Worm (Caenorhabditis elegans) whole organism, young adult: ENCODE results near the gene rpia-1.

Experiments
- B0035.1 ChIP-seq: sonication (generic microtip); optimal IDR thresholded peaks from 2 replicates; lab custom pipeline; 2016; ENCODE audit warnings: missing genetic modification characterization, mild to moderate bottlenecking, missing compliant biosample characterization, missing genotype, missing genetic modification reagents
- D2030.7 ChIP-seq: fragments of 200-800 bp; sonication (Bioruptor generic); IDR thresholded peaks from 2 replicates; pipeline ENCODE4 v1.3.6; 2022; ENCODE audit warnings: missing genetic modification reagents, missing genetic modification characterization, missing compliant biosample characterization
- F22D6.2 ChIP-seq: sonication (generic microtip); optimal IDR thresholded peaks from 2 replicates; lab custom pipeline; 2016; ENCODE audit warnings: mild to moderate bottlenecking, missing genetic modification characterization, missing compliant biosample characterization
- F33H1.4 ChIP-seq: fragments of 200-800 bp; sonication (Bioruptor generic); IDR thresholded peaks from 2 replicates; pipeline ENCODE4 v1.3.6; 2022; ENCODE audit warnings: missing genetic modification reagents, missing genetic modification characterization, missing compliant biosample characterization
- F49E8.2 ChIP-seq: sonication (generic microtip); optimal IDR thresholded peaks from 3 replicates; lab custom pipeline; 2017; ENCODE audit warnings: missing genetic modification characterization, mild to moderate bottlenecking, missing compliant biosample characterization, antibody characterized with exemption, moderate library complexity; ENCODE audit not compliant: insufficient read depth
- F57C9.4 ChIP-seq: sonication (generic microtip); optimal IDR thresholded peaks from 2 replicates; lab custom pipeline; 2017; ENCODE audit warnings: mild to moderate bottlenecking, missing genetic modification characterization, missing compliant biosample characterization
- K12H6.12 ChIP-seq: fragments of 200-800 bp; sonication (Bioruptor generic); optimal IDR thresholded peaks from 2 replicates; lab custom pipeline; 2018; ENCODE audit warnings: mild to moderate bottlenecking, missing genetic modification characterization, missing compliant biosample characterization
- Y53F4B.3 ChIP-seq: fragments of 200-800 bp; sonication (Bioruptor generic); IDR thresholded peaks from 2 replicates; pipeline ENCODE4 v1.3.6; 2022; ENCODE audit warnings: missing genetic modification reagents, missing genetic modification characterization, missing compliant biosample characterization
- Y67H2A.10 ChIP-seq: fragments of 200-800 bp; sonication (Bioruptor generic); conservative IDR thresholded peaks from 2 replicates; pipeline ENCODE4 v1.3.6; 2022; ENCODE audit warnings: missing genetic modification reagents, missing genetic modification characterization, missing compliant biosample characterization
- ZK185.1 ChIP-seq: sonication (generic microtip); optimal IDR thresholded peaks from 2 replicates; lab custom pipeline; 2016; ENCODE audit warnings: mild to moderate bottlenecking, missing genetic modification characterization, missing compliant biosample characterization; ENCODE audit not compliant: poor library complexity, severe bottlenecking
- aptf-3 ChIP-seq: fragments of 200-800 bp; sonication (Bioruptor generic); IDR thresholded peaks from 2 replicates; pipeline ENCODE4 v1.3.6; 2022; ENCODE audit warnings: missing genetic modification characterization, missing compliant biosample characterization
- attf-3 ChIP-seq: fragments of 200-800 bp; sonication (Bioruptor generic); conservative IDR thresholded peaks from 2 replicates; pipeline ENCODE4 v1.3.6; 2022; ENCODE audit warnings: missing genetic modification reagents, missing genetic modification characterization, missing compliant biosample characterization
- attf-5 ChIP-seq: fragments of 200-800 bp; sonication (Bioruptor generic); optimal IDR thresholded peaks from 2 replicates; lab custom pipeline; 2018; ENCODE audit warnings: mild to moderate bottlenecking, missing genetic modification characterization, missing compliant biosample characterization
- cebp-1 ChIP-seq, 2 experiments: fragments of 200-800 bp in 1 of 2; sonication (Bioruptor generic) in 1 of 2; sonication (generic microtip) in 1 of 2; IDR thresholded peaks in 1 of 2; optimal IDR thresholded peaks in 1 of 2; 2 replicates each; pipeline versions ENCODE4 v1.3.6 to Lab custom; 2017 to 2022; ENCODE audit warnings: missing compliant biosample characterization in 2 of 2, missing genetic modification characterization in 2 of 2, mild to moderate bottlenecking in 1 of 2, missing genetic modification reagents in 1 of 2, moderate library complexity in 1 of 2
- ceh-27 ChIP-seq: fragments of 200-800 bp; sonication (Bioruptor generic); optimal IDR thresholded peaks from 2 replicates; lab custom pipeline; 2018; ENCODE audit warnings: mild to moderate bottlenecking, missing genetic modification characterization, moderate library complexity, missing compliant biosample characterization
- chd-7 ChIP-seq: sonication (generic microtip); optimal IDR thresholded peaks from 2 replicates; lab custom pipeline; 2016; ENCODE audit warnings: mild to moderate bottlenecking, missing genetic modification characterization, moderate library complexity, missing compliant biosample characterization
- efl-1 ChIP-seq: fragments of 150-350 bp; optimal IDR thresholded peaks from 2 replicates; lab custom pipeline; 2014; ENCODE audit warnings: missing biosample characterization, missing genetic modification reagents, missing genetic modification characterization
- fkh-3 ChIP-seq: sonication (generic microtip); optimal IDR thresholded peaks from 2 replicates; lab custom pipeline; 2016; ENCODE audit warnings: mild to moderate bottlenecking, missing genetic modification characterization, missing compliant biosample characterization
- hmg-1.2 ChIP-seq: fragments of 200-800 bp; sonication (Bioruptor generic); IDR thresholded peaks from 2 replicates; pipeline ENCODE4 v1.3.6; 2022; ENCODE audit warnings: missing genetic modification reagents, missing genetic modification characterization, missing compliant biosample characterization
- let-526 ChIP-seq: fragments of 200-800 bp; sonication (Bioruptor generic); IDR thresholded peaks from 2 replicates; pipeline ENCODE4 v1.3.6; 2022; ENCODE audit warnings: missing genetic modification reagents, missing genetic modification characterization, missing compliant biosample characterization
- let-607 ChIP-seq, 2 experiments: fragments of 200-800 bp in 1 of 2; sonication (Bioruptor generic) in 1 of 2; sonication (generic microtip) in 1 of 2; optimal IDR thresholded peaks; 2 replicates each; lab custom pipeline; 2016 to 2018; ENCODE audit warnings: mild to moderate bottlenecking in 2 of 2, missing compliant biosample characterization in 2 of 2, missing genetic modification characterization in 2 of 2, moderate library complexity in 2 of 2, missing genotype in 1 of 2
- lin-26 ChIP-seq: fragments of 200-800 bp; sonication (Bioruptor generic); IDR thresholded peaks from 2 replicates; pipeline ENCODE4 v1.3.6; 2022; ENCODE audit warnings: missing genetic modification reagents, missing genetic modification characterization, missing compliant biosample characterization
- lin-35 ChIP-seq, 3 experiments: fragments of 150-350 bp in 2 of 3; sonication (generic microtip) in 1 of 3; optimal IDR thresholded peaks; 2 replicates each; lab custom pipeline; 2014 to 2018; ENCODE audit warnings: missing biosample characterization in 3 of 3, missing genetic modification characterization in 3 of 3, missing genetic modification reagents in 3 of 3
- lin-40 ChIP-seq: sonication (generic microtip); optimal IDR thresholded peaks from 2 replicates; lab custom pipeline; 2016; ENCODE audit warnings: missing genetic modification characterization, mild to moderate bottlenecking, missing compliant biosample characterization, missing genotype, missing genetic modification reagents
- madf-6 ChIP-seq: fragments of 200-800 bp; sonication (Bioruptor generic); IDR thresholded peaks from 2 replicates; pipeline ENCODE4 v1.3.6; 2022; ENCODE audit warnings: missing genetic modification reagents, missing genetic modification characterization, missing compliant biosample characterization
- mcd-1 ChIP-seq: fragments of 200-800 bp; sonication (Bioruptor generic); IDR thresholded peaks from 2 replicates; pipeline ENCODE4 v1.3.6; 2022; ENCODE audit warnings: missing genetic modification reagents, missing genetic modification characterization, missing compliant biosample characterization
- mel-28 ChIP-seq: sonication (generic microtip); optimal IDR thresholded peaks from 2 replicates; lab custom pipeline; 2016; ENCODE audit warnings: borderline replicate concordance, mild to moderate bottlenecking, missing genetic modification characterization, missing compliant biosample characterization
- mes-4 ChIP-seq: sonication (generic microtip); optimal IDR thresholded peaks from 2 replicates; lab custom pipeline; 2016; ENCODE audit warnings: missing genotype, missing genetic modification characterization, missing compliant biosample characterization
- nfya-2 ChIP-seq: fragments of 200-800 bp; sonication (Bioruptor generic); IDR thresholded peaks from 2 replicates; pipeline ENCODE4 v1.3.6; 2022; ENCODE audit warnings: missing genetic modification reagents, missing genetic modification characterization, missing compliant biosample characterization
- nfyb-1 ChIP-seq: fragments of 200-800 bp; sonication (Bioruptor generic); IDR thresholded peaks from 2 replicates; pipeline ENCODE4 v1.3.6; 2022; ENCODE audit warnings: missing genetic modification reagents, missing genetic modification characterization, missing compliant biosample characterization
- nhr-27 ChIP-seq: fragments of 200-800 bp; sonication (Bioruptor generic); optimal IDR thresholded peaks from 2 replicates; lab custom pipeline; 2018; ENCODE audit warnings: mild to moderate bottlenecking, missing genetic modification characterization, moderate library complexity, missing compliant biosample characterization
- nhr-80 ChIP-seq: sonication (generic microtip); optimal IDR thresholded peaks from 2 replicates; lab custom pipeline; 2016; ENCODE audit warnings: missing genetic modification characterization, missing compliant biosample characterization
- pha-4 ChIP-seq: fragments of 150-350 bp; sonication (generic microtip); optimal IDR thresholded peaks from 2 replicates; lab custom pipeline; 2014; ENCODE audit warnings: missing biosample characterization, missing genetic modification reagents, missing genetic modification characterization
- repo-1 ChIP-seq: sonication (generic microtip); optimal IDR thresholded peaks from 2 replicates; lab custom pipeline; 2017; ENCODE audit warnings: mild to moderate bottlenecking, missing genetic modification characterization, missing compliant biosample characterization
- somi-1 ChIP-seq: fragments of 200-800 bp; sonication (Bioruptor generic); optimal IDR thresholded peaks from 2 replicates; lab custom pipeline; 2018; ENCODE audit warnings: mild to moderate bottlenecking, missing genetic modification characterization, missing compliant biosample characterization
- unc-62 ChIP-seq: fragments of 150-350 bp; optimal IDR thresholded peaks from 2 replicates; lab custom pipeline; 2014; ENCODE audit warnings: missing biosample characterization, missing genetic modification reagents, missing genetic modification characterization
- zfh-2 ChIP-seq: fragments of 200-800 bp; sonication (Bioruptor generic); conservative IDR thresholded peaks from 2 replicates; pipeline ENCODE4 v1.3.6; 2022; ENCODE audit warnings: missing genetic modification reagents, missing genetic modification characterization, missing compliant biosample characterization
- ztf-22 ChIP-seq: fragments of 200-800 bp; sonication (Bioruptor generic); optimal IDR thresholded peaks from 2 replicates; lab custom pipeline; 2018; ENCODE audit warnings: mild to moderate bottlenecking, missing genetic modification characterization, moderate library complexity, missing compliant biosample characterization
- ztf-25 ChIP-seq: fragments of 200-800 bp; sonication (Bioruptor generic); IDR thresholded peaks from 2 replicates; pipeline ENCODE4 v1.3.6; 2022; ENCODE audit warnings: missing genetic modification reagents, missing genetic modification characterization, missing compliant biosample characterization

Gene rpia-1

ce11 chrIII:7165816-7166229 lies 42.9 kb downstream of the rpia-1 start (continued):
- TF ChIP-seq attf-3 (GFP tag; lab: Robert Waterston, UW) (no peak), efl-1 (GFP tag; lab: Kevin White, UChicago) (peak; percentile 1)

- TF ChIP-seq chd-7 (tag; lab: Kevin White, UChicago) (peak; percentile 47), K12H6.12 (peak; percentile 43), lin-26 (no peak), nhr-80 (tag; lab: Kevin White, UChicago) (peak; percentile 83), mes-4 (tag; lab: Kevin White, UChicago) (no peak), ceh-27 (GFP tag; lab: Kevin White, UChicago) (peak; percentile 36), Y67H2A.10 (GFP tag; lab: Robert Waterston, UW) (no peak), F49E8.2 (tag; lab: Kevin White, UChicago) (no peak), somi-1 (GFP tag; lab: Kevin White, UChicago) (peak; percentile 4), let-607 (tag; optimal IDR thresholded peaks at IDR 0.05; lab: Kevin White, UChicago) (peak; percentile 96 to 97), repo-1 (tag; lab: Kevin White, UChicago) (no peak), ztf-25 (no peak), F33H1.4 (GFP tag; lab: Robert Waterston, UW) (no peak), nfya-2 (GFP tag; lab: Robert Waterston, UW) (no peak), mcd-1 (GFP tag; lab: Robert Waterston, UW) (no peak), lin-40 (no peak), let-526 (GFP tag; lab: Robert Waterston, UW) (no peak), D2030.7 (GFP tag; lab: Robert Waterston, UW) (no peak), hmg-1.2 (peak; percentile 39; the same call in 1 of the 2 replicates), pha-4 (no peak), fkh-3 (tag; lab: Kevin White, UChicago) (no peak), nfyb-1 (GFP tag; lab: Robert Waterston, UW) (0 out of 2 replicates have a peak, but pooled peaks have one; percentile 11), attf-5 (GFP tag; lab: Kevin White, UChicago) (peak; percentile 47), nhr-27 (tag; lab: Kevin White, UChicago) (no peak), cebp-1 (GFP tag; IDR thresholded peaks at IDR 0.05; lab: Robert Waterston, UW) (no peak), cebp-1 (tag; optimal IDR thresholded peaks at IDR 0.05; lab: Kevin White, UChicago) (peak; percentile 49), ZK185.1 (tag; lab: Kevin White, UChicago) (no peak), F22D6.2 (no peak), zfh-2 (GFP tag; lab: Robert Waterston, UW) (peak; percentile 78), lin-35 (GFP tag; optimal IDR thresholded peaks at IDR 0.05; lab: Kevin White, UChicago) (no peak), B0035.1 (tag; lab: Kevin White, UChicago) (no peak), Y53F4B.3 (no peak), ztf-22 (GFP tag; lab: Kevin White, UChicago) (no peak), F57C9.4 (tag; lab: Kevin White, UChicago) (no peak), aptf-3 (GFP tag; lab: Robert Waterston, UW) (no peak), mel-28 (no peak), madf-6 (GFP tag; lab: Robert Waterston, UW) (no peak), unc-62 (GFP tag; lab: Kevin White, UChicago) (peak; percentile 2)
Observed at ce11 chrIII:7166664-7167567, 44.0 kb downstream of the rpia-1 start.
